Worm (Caenorhabditis elegans) whole organism, late embryonic: ENCODE results near the gene srj-52.

Experiments used
- K02D7.2 ChIP-seq: sonication (generic microtip); optimal IDR thresholded peaks from 2 replicates; lab custom pipeline; 2017; ENCODE audit warnings: mild to moderate bottlenecking, missing genetic modification characterization, missing compliant biosample characterization
- T23F11.4 ChIP-seq: fragments of 200-800 bp; sonication (Bioruptor generic); optimal IDR thresholded peaks from 2 replicates; lab custom pipeline; 2018; ENCODE audit warnings: mild to moderate bottlenecking, missing genetic modification characterization, missing compliant biosample characterization
- Y22D7AL.16 ChIP-seq: sonication (generic microtip); optimal IDR thresholded peaks from 2 replicates; lab custom pipeline; 2016; ENCODE audit warnings: missing genetic modification characterization, missing compliant biosample characterization
- ama-1 ChIP-seq: fragments of 150-350 bp; optimal IDR thresholded peaks from 2 replicates; lab custom pipeline; 2014
- ceh-24 ChIP-seq: sonication (generic microtip); optimal IDR thresholded peaks from 2 replicates; lab custom pipeline; 2016; ENCODE audit warnings: mild to moderate bottlenecking, missing genetic modification characterization, missing compliant biosample characterization
- ceh-30 ChIP-seq: fragments of 150-350 bp; optimal IDR thresholded peaks from 2 replicates; lab custom pipeline; 2014; ENCODE audit warnings: missing biosample characterization, missing genetic modification characterization
- ceh-45 ChIP-seq: fragments of 200-800 bp; sonication (Bioruptor generic); IDR thresholded peaks from 2 replicates; pipeline ENCODE4 v1.3.6; 2022; ENCODE audit warnings: missing genetic modification reagents, missing genetic modification characterization, missing compliant biosample characterization
- ceh-48 ChIP-seq: sonication (generic microtip); optimal IDR thresholded peaks from 2 replicates; lab custom pipeline; 2016; ENCODE audit warnings: missing genetic modification characterization, inconsistent platforms, missing compliant biosample characterization
- ceh-9 ChIP-seq: sonication (generic microtip); optimal IDR thresholded peaks from 2 replicates; lab custom pipeline; 2016; ENCODE audit warnings: mild to moderate bottlenecking, missing genetic modification characterization, inconsistent platforms, missing compliant biosample characterization
- che-1 ChIP-seq: sonication (generic microtip); optimal IDR thresholded peaks from 2 replicates; lab custom pipeline; 2016; ENCODE audit warnings: mild to moderate bottlenecking, missing genetic modification characterization, missing compliant biosample characterization
- elt-4 ChIP-seq: sonication (generic microtip); optimal IDR thresholded peaks from 2 replicates; lab custom pipeline; 2016; ENCODE audit warnings: missing genetic modification characterization, missing compliant biosample characterization
- eyg-1 ChIP-seq: sonication (generic microtip); optimal IDR thresholded peaks from 2 replicates; lab custom pipeline; 2016; ENCODE audit warnings: missing genotype, missing genetic modification characterization, missing compliant biosample characterization
- fax-1 ChIP-seq: sonication (generic microtip); optimal IDR thresholded peaks from 2 replicates; lab custom pipeline; 2016; ENCODE audit warnings: missing genotype, missing genetic modification characterization, missing compliant biosample characterization
- gmeb-2 ChIP-seq: sonication (generic microtip); optimal IDR thresholded peaks from 2 replicates; lab custom pipeline; 2016; ENCODE audit warnings: missing genetic modification characterization, inconsistent platforms, missing compliant biosample characterization
- hlh-13 ChIP-seq: fragments of 200-800 bp; sonication (Bioruptor generic); optimal IDR thresholded peaks from 2 replicates; lab custom pipeline; 2018; ENCODE audit warnings: mild to moderate bottlenecking, missing genetic modification characterization, missing compliant biosample characterization
- hlh-8 ChIP-seq: sonication (generic microtip); optimal IDR thresholded peaks from 2 replicates; lab custom pipeline; 2016; ENCODE audit warnings: missing genotype, missing genetic modification characterization, missing compliant biosample characterization
- lim-6 ChIP-seq: sonication (generic microtip); optimal IDR thresholded peaks from 2 replicates; lab custom pipeline; 2016; ENCODE audit warnings: missing genetic modification characterization, missing compliant biosample characterization
- nfya-1 ChIP-seq: sonication (generic microtip); optimal IDR thresholded peaks from 2 replicates; lab custom pipeline; 2017; ENCODE audit warnings: missing genetic modification characterization, mild to moderate bottlenecking, missing compliant biosample characterization, antibody characterized with exemption, moderate library complexity
- nhr-11 ChIP-seq: fragments of 150-350 bp; optimal IDR thresholded peaks from 2 replicates; lab custom pipeline; 2014; ENCODE audit warnings: missing biosample characterization, missing genetic modification characterization
- nhr-232 ChIP-seq: sonication (generic microtip); optimal IDR thresholded peaks from 2 replicates; lab custom pipeline; 2016; ENCODE audit warnings: missing genetic modification characterization, missing compliant biosample characterization
- npax-4 ChIP-seq: sonication (generic microtip); optimal IDR thresholded peaks from 2 replicates; lab custom pipeline; 2016; ENCODE audit warnings: missing genetic modification characterization, missing compliant biosample characterization
- pag-3 ChIP-seq: sonication (generic microtip); optimal IDR thresholded peaks from 2 replicates; lab custom pipeline; 2016; ENCODE audit warnings: missing compliant biosample characterization, missing genetic modification characterization, borderline replicate concordance
- pax-1 ChIP-seq: fragments of 150-350 bp; optimal IDR thresholded peaks from 2 replicates; lab custom pipeline; 2014; ENCODE audit warnings: missing biosample characterization, missing genetic modification characterization
- pha-4 ChIP-seq: fragments of 150-350 bp; optimal IDR thresholded peaks from 2 replicates; lab custom pipeline; 2018; ENCODE audit warnings: missing biosample characterization, missing genetic modification reagents, missing genetic modification characterization
- sdc-2 ChIP-seq: sonication (generic microtip); optimal IDR thresholded peaks from 2 replicates; lab custom pipeline; 2016; ENCODE audit warnings: missing genotype, missing genetic modification characterization, missing compliant biosample characterization
- tbx-7 ChIP-seq: sonication (generic microtip); optimal IDR thresholded peaks from 2 replicates; lab custom pipeline; 2016; ENCODE audit warnings: missing genotype, missing genetic modification characterization, missing compliant biosample characterization
- zip-5 ChIP-seq: sonication (generic microtip); optimal IDR thresholded peaks from 2 replicates; lab custom pipeline; 2016; ENCODE audit warnings: missing genetic modification characterization, missing compliant biosample characterization

The srj-52 gene

ce11 chrV:699051-699450 is 3.2 kb upstream of the srj-52 start:
- TF ChIP-seq ceh-45 (GFP tag; lab: Robert Waterston, UW) (no peak), ceh-24 (tag; lab: Kevin White, UChicago) (no peak), npax-4 (no peak), eyg-1 (tag; lab: Kevin White, UChicago) (no peak), che-1 (tag; lab: Kevin White, UChicago) (no peak), gmeb-2 (tag; lab: Kevin White, UChicago) (no peak), ceh-9 (tag; lab: Kevin White, UChicago) (no peak), T23F11.4 (GFP tag; lab: Kevin White, UChicago) (no peak), pha-4 (no peak), lim-6 (tag; lab: Kevin White, UChicago) (no peak), fax-1 (tag; lab: Kevin White, UChicago) (no peak), Y22D7AL.16 (tag; lab: Kevin White, UChicago) (no peak), zip-5 (tag; lab: Kevin White, UChicago) (no peak)
- TF ChIP-seq, all 69 proteins: peak for 0

DNA sequence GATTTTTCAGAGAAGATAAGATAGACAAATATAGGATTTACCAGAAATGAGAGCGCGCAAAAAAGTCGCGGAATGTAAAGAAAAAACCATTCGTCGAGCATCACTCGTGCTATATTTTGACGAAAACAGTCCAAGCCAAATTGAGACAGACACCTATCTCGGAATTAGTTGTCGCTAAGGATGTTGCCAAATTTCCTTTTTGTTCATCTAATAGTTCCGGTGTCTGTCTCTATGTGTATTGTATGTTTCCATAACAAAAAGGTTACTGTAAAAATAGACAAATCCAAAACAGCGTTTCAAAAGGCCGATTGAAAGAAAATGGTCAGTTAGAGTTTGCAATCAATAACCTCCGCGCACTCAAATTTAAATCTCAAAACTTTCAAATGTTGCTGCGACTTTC is 1.2 kb downstream of the srj-52 start, which contains the start of gene srj-53:
Gene srj-53 (minus strand): TSS at position 101 of the 400 bp plus-strand sequence.
- TF ChIP-seq lim-6 (tag; lab: Kevin White, UChicago) (no peak), pax-1 (tag; lab: Kevin White, UChicago) (no peak), K02D7.2 (tag; lab: Kevin White, UChicago) (no peak)

DNA sequence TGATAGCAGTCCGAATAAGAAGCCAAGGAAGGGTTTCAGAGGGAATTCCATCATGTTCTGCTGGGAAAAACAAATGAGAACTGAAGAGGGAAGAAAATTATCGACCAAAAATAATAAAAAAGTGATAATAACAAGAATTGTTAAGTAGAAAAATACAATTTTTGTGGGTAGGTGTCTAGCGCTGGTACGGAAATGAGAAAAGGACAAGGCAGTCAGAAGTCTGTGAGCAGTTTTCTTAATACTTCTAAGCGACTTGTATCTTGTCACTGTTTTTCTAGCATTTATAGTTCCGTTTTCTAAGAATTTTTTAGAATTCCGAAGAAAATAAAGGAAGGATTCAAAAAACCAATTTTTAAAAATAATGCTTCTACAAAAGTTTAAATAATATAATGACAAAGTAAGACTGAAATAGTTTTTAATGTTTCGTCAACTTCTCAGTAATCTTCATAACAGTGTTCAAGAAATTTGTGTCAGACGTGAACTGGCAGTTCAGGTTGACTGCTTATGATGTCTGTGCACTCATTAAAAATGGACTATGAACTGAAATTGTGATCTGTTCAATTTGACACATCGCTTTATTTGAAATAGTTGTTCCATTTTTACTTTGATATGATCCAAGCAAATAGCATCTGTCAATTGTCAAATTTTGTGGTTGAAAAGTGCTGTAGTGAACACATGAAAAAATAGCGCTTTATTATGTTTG is 2.9 kb downstream of the srj-52 start, which contains the start of gene srx-4:
Gene srx-4 (minus strand): TSS at position 51 of the 703 bp plus-strand sequence.
- TF ChIP-seq ama-1 (lab: Kevin White, UChicago) (no peak), fax-1 (tag; lab: Kevin White, UChicago) (no peak)

ce11 chrV:689538-689937 is 6.3 kb downstream of the srj-52 start:
- TF ChIP-seq nfya-1 (tag; lab: Kevin White, UChicago) (no peak), nhr-11 (tag; lab: Kevin White, UChicago) (no peak), elt-4 (tag; lab: Kevin White, UChicago) (no peak), tbx-7 (tag; lab: Kevin White, UChicago) (no peak)

ce11 chrV:687384-687783 is 8.4 kb downstream of the srj-52 start, which contains the start of gene H25P19.1:
Gene H25P19.1 (plus strand): TSS chrV:687684.
- peak; percentile 32 for TF ChIP-seq ceh-48 (tag; lab: Kevin White, UChicago)
- TF ChIP-seq che-1 (tag; lab: Kevin White, UChicago): no peak

DNA sequence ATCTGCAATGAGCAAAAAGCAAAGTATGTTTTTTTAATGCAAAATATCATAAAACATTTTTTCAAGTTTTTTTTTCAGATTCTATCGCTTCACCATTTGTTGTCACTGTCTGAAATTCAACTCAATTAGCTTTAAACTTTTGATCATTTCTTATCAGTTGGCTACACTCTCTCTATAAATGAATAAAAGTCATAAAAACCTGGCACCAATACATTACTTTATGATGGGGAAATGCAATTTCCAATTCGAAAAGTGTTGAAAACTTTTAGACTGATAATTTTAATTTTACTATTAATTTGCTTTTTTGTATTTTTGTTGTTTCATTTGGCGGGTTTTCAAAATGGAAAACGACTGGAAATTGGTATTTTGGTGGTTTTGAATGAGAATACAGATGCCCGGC is 12.0 kb downstream of the srj-52 start, which contains the start of gene F31F4.1:
Gene F31F4.1 (plus strand): TSS at position 203 of the 400 bp plus-strand sequence.
- TF ChIP-seq nhr-232 (tag; lab: Kevin White, UChicago) (no peak), hlh-8 (no peak), ceh-9 (tag; lab: Kevin White, UChicago) (no peak), ceh-30 (tag; lab: Kevin White, UChicago) (no peak), tbx-7 (tag; lab: Kevin White, UChicago) (no peak)

- TF ChIP-seq pag-3 (tag; lab: Kevin White, UChicago) (no peak), sdc-2 (tag; lab: Kevin White, UChicago) (no peak), nfya-1 (tag; lab: Kevin White, UChicago) (no peak), hlh-13 (GFP tag; lab: Kevin White, UChicago) (no peak), nhr-11 (tag; lab: Kevin White, UChicago) (no peak), fax-1 (tag; lab: Kevin White, UChicago) (no peak), eyg-1 (tag; lab: Kevin White, UChicago) (no peak), tbx-7 (tag; lab: Kevin White, UChicago) (no peak)
These were observed 13.8 kb downstream of the srj-52 start, which contains the start of gene srx-23 for ce11 chrV:682031-682430. Gene srx-23 (plus strand): TSS chrV:682331.
